Fruit fly (Drosophila melanogaster) whole organism, adult: ENCODE data around the gene CG32573.

Experiments used
- CG11617 ChIP-seq: fragments of 200-800 bp; sonication (Bioruptor generic); optimal IDR thresholded peaks from 2 replicates; lab custom pipeline; 2017; ENCODE audit warnings: mild to moderate bottlenecking, missing biosample characterization, missing genetic modification reagents, missing genetic modification characterization
- CG12768 ChIP-seq: fragments of 200-800 bp; sonication (Bioruptor generic); optimal IDR thresholded peaks from 2 replicates; lab custom pipeline; 2017; ENCODE audit warnings: missing biosample characterization, missing genetic modification characterization, mild to moderate bottlenecking, moderate library complexity, missing genetic modification reagents
- CG14711 ChIP-seq: fragments of 200-800 bp; sonication (Bioruptor generic); optimal IDR thresholded peaks from 2 replicates; lab custom pipeline; 2018; ENCODE audit warnings: missing biosample characterization, mild to moderate bottlenecking, missing genetic modification characterization, moderate library complexity
- CG1620 ChIP-seq: fragments of 200-800 bp; sonication (Bioruptor generic); optimal IDR thresholded peaks from 2 replicates; lab custom pipeline; 2016; ENCODE audit warnings: missing biosample characterization, missing genetic modification characterization
- CG33017 ChIP-seq: fragments of 200-800 bp; sonication (Bioruptor generic); optimal IDR thresholded peaks from 2 replicates; lab custom pipeline; 2018; ENCODE audit warnings: missing biosample characterization, mild to moderate bottlenecking, missing genetic modification characterization, moderate library complexity
- CG5204 ChIP-seq: fragments of 200-800 bp; sonication (Bioruptor generic); optimal IDR thresholded peaks from 2 replicates; lab custom pipeline; 2016; ENCODE audit warnings: missing biosample characterization, missing genetic modification characterization
- CG7045 ChIP-seq: fragments of 200-800 bp; sonication (Bioruptor generic); optimal IDR thresholded peaks from 2 replicates; lab custom pipeline; 2017; ENCODE audit warnings: missing biosample characterization, mild to moderate bottlenecking, missing genetic modification characterization
- CG7101 ChIP-seq: fragments of 200-800 bp; sonication (Bioruptor generic); optimal IDR thresholded peaks from 2 replicates; lab custom pipeline; 2018; ENCODE audit warnings: missing biosample characterization, mild to moderate bottlenecking, missing genetic modification characterization, moderate library complexity
- Clk ChIP-seq: fragments of 200-800 bp; sonication (Bioruptor generic); optimal IDR thresholded peaks from 2 replicates; lab custom pipeline; 2017; ENCODE audit warnings: missing biosample characterization, missing genetic modification characterization
- Crg-1 ChIP-seq: fragments of 200-800 bp; sonication (Bioruptor generic); optimal IDR thresholded peaks from 2 replicates; lab custom pipeline; 2016; ENCODE audit warnings: missing biosample characterization, missing genetic modification characterization
- Hr96 ChIP-seq: fragments of 200-800 bp; sonication (Bioruptor generic); optimal IDR thresholded peaks from 2 replicates; lab custom pipeline; 2016; ENCODE audit warnings: missing biosample characterization, missing genetic modification characterization
- Mnt ChIP-seq: fragments of 200-800 bp; sonication (Bioruptor generic); optimal IDR thresholded peaks from 2 replicates; lab custom pipeline; 2016; ENCODE audit warnings: missing biosample characterization, mild to moderate bottlenecking, missing genetic modification characterization
- bab1 ChIP-seq: fragments of 200-800 bp; sonication (Bioruptor generic); optimal IDR thresholded peaks from 3 replicates; lab custom pipeline; 2019; ENCODE audit warnings: missing biosample characterization, mild to moderate bottlenecking, missing genetic modification characterization, moderate library complexity
- cic ChIP-seq: fragments of 200-800 bp; sonication (Bioruptor generic); optimal IDR thresholded peaks from 2 replicates; lab custom pipeline; 2017; ENCODE audit warnings: missing biosample characterization, mild to moderate bottlenecking, missing genetic modification characterization, moderate library complexity
- cnc ChIP-seq, 2 experiments: fragments of >200 bp; optimal IDR thresholded peaks; 2 replicates each; lab custom pipeline; 2017
- kay ChIP-seq: fragments of 200-800 bp; sonication (Bioruptor generic); peaks from one replicate; lab custom pipeline; 2016; ENCODE audit warnings: missing biosample characterization, missing genetic modification characterization, borderline replicate concordance
- ovo ChIP-seq: fragments of 200-800 bp; sonication (Bioruptor generic); optimal IDR thresholded peaks from 2 replicates; lab custom pipeline; 2016; ENCODE audit warnings: missing biosample characterization, missing genetic modification characterization
- pad ChIP-seq: fragments of 200-800 bp; sonication (Bioruptor generic); optimal IDR thresholded peaks from 3 replicates; lab custom pipeline; 2017; ENCODE audit warnings: missing biosample characterization, missing genetic modification characterization, mild to moderate bottlenecking, moderate library complexity, missing genetic modification reagents
- tj ChIP-seq: fragments of 200-800 bp; sonication (Bioruptor generic); optimal IDR thresholded peaks from 3 replicates; lab custom pipeline; 2017; ENCODE audit warnings: missing biosample characterization, mild to moderate bottlenecking, missing genetic modification characterization, moderate library complexity
- toe ChIP-seq: fragments of 200-800 bp; sonication (Bioruptor generic); optimal IDR thresholded peaks from 2 replicates; lab custom pipeline; 2016; ENCODE audit warnings: missing biosample characterization, missing genetic modification characterization

Gene CG32573

DNA sequence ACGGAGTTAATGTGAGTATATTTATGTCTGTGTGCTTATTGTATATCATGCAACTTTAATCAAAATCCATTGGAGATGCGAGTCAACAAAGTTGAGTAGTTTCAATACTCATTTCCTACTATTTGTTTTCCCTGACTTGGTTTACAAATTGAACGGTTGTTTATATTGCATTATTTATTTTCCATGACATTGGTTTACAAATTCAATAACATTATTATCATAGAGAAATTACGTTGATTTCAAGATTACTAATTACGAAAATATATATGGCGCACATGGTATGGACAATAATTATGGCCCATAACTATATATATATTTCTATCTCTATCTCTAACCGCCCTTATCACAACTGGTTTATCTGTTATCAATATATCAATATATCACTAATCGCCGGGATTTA, 9.5 kb downstream of the CG32573 start:
- no peak for TF ChIP-seq CG33017 (tag; lab: Kevin White, UChicago)
- TF ChIP-seq CG5204 (GFP tag; lab: Kevin White, UChicago), result no peak
- no peak for TF ChIP-seq CG7101
- TF ChIP-seq kay, result no peak
- TF ChIP-seq Mnt (GFP tag; lab: Kevin White, UChicago), result no peak
- TF ChIP-seq tj (GFP tag; lab: Kevin White, UChicago), result no peak
- TF ChIP-seq Crg-1 (GFP tag; lab: Kevin White, UChicago), result no peak
- no peak for TF ChIP-seq CG7045 (GFP tag; lab: Kevin White, UChicago)
- no peak for TF ChIP-seq cic (GFP tag; lab: Kevin White, UChicago)
- no peak for TF ChIP-seq CG11617 (GFP tag; lab: Kevin White, UChicago)
- no peak for TF ChIP-seq CG1620 (GFP tag; lab: Kevin White, UChicago)
- TF ChIP-seq CG14711 (tag; lab: Kevin White, UChicago), result no peak
- no peak for TF ChIP-seq cnc (optimal IDR thresholded peaks at IDR 0.05; lab: Kevin White, UChicago)
- no peak for TF ChIP-seq Hr96 (GFP tag; lab: Kevin White, UChicago)

DNA sequence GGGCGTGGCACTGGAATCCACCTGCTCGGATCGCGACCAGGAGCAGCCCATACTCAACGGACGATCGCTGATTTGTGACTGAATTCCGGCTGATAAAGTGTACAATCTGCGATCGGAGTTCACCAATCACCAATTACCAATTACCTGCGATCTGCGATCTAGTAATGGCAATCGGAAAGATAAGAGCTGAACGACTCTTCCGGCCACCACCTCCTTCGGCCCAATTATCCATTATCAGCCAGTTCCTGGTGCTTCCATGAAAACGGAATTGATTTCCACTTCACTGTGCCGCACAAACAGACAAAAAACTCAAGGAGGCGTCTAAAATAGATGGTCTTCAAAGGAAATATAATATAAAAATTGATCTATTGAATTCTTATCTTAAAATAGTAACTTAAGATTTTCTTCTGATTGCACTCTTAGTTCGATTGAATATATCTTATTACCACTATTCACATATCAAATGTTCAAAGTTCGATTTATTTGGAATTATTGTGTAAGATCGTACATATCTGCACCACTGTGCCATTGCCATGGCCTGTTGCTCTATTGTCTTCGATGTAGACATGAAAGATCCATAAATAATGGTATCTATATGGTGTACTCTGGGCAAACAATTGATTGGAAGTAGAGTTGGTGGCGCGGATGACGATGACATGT, 13.4 kb downstream of the CG32573 start, which contains the start of gene CG15865:
Gene CG15865 (minus strand): TSS at position 51 of the 660 bp plus-strand sequence.
- TF ChIP-seq Hr96 (GFP tag; lab: Kevin White, UChicago), result peak; percentile 3
- TF ChIP-seq Crg-1 (GFP tag; lab: Kevin White, UChicago), result no peak

DNA sequence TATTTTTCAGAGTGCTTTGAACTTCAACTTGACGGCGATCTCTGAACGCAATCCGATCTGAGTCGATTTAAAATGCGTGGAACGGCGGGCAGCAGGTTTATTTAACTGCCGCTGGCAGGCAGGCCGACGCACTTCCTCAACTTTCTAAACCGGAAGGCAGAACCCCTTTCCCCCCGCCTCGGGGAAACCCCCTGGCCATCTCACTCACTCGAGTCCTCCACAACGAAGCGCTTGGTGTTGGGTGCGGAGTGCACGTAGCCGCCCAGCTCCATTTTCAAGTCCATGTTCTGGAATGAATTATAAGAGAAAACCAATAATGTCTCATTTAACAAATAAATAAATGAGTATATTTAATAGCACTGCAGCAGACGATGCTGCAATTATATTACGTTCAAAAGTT, 18.7 kb downstream of the CG32573 start:
- TF ChIP-seq CG7045 (GFP tag; lab: Kevin White, UChicago) (no peak), Hr96 (GFP tag; lab: Kevin White, UChicago) (no peak), ovo (no peak)

DNA sequence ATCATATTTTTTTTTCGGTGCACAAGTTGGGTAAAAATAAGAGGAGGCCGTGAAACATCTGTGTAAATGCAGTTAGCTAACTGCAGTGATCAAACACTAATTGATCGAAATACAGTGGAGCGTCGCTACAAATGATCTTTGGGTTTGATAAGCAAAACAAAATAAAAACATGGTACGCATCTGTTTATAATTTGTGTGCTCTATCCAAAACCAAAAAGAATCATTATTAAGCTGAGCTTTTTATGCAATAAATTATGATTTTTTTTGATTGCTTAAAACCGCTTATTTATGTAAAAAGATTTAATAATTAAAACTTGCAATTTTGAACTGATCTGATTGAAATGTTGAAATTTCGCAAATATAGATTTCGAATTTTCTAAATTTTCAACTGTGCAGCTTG, 19.1 kb downstream of the CG32573 start:
- TF ChIP-seq kay (peak; percentile 28), tj (GFP tag; lab: Kevin White, UChicago) (no peak), bab1 (no peak), CG1620 (GFP tag; lab: Kevin White, UChicago) (no peak), toe (GFP tag; lab: Kevin White, UChicago) (no peak)

DNA sequence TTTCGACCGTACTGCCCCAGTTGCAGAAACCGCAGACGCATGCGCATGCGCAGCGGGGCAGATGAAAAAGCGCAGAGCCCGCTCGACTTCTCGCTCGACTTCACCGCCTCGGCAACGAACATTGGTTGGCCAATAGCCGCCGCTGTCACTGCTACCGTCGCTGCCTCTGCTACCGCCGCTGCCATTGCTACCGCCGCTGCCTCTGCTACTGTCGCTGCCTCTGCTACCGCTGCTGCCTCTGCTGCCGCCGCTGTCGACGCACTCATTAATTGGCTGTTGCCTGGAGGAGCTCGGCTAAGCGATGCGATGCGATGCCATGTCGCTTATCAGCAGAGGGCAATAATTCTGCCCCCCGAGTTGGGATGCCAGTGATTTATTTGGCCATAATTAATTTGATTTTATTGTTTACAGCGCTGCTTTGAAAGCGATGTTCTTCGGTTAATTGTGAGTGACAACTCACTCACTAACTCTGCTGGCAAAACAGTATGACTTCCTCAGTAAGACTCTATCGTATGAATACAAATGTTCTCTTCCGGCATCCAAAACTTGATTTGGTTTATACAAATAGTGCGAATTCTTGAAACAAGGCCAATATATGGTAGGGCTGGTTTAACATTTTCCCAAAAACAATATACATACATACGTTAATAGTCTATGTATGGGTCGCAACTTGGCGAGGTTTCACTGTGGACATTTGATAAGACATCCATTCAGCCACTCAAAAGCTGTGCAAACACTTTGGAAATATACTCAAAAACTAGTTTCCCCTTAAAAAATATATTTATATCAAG, 19.7 kb downstream of the CG32573 start:
- TF ChIP-seq CG14711 (tag; lab: Kevin White, UChicago) (peak; percentile 39), pad (peak; percentile 9), ovo (no peak)

DNA sequence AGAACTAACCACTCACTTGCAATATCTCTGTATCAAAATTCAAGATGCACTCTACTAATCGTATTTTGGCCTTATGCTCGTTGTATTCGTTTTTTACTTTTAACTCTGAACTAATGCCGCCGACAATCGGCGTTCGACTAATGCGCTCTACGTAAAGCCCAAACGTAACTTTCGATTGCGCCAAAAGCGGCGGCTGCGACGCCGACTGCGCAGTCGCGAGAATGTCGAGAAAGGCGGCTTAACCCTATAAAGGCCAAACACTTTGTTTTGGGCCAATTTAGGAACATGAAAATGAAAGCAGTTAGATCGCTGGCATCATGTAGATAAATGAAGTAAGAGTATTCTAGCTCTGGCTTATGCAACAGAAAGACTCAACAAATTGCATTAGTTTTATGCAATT, 21.7 kb downstream of the CG32573 start:
- TF ChIP-seq CG12768 (no peak), CG5204 (GFP tag; lab: Kevin White, UChicago) (no peak), CG7101 (no peak), tj (GFP tag; lab: Kevin White, UChicago) (no peak), CG33017 (tag; lab: Kevin White, UChicago) (no peak), cnc (optimal IDR thresholded peaks at IDR 0.05; lab: Kevin White, UChicago) (no peak), Clk (no peak), toe (GFP tag; lab: Kevin White, UChicago) (no peak), CG14711 (tag; lab: Kevin White, UChicago) (no peak), CG7045 (GFP tag; lab: Kevin White, UChicago) (no peak), kay (no peak)

DNA sequence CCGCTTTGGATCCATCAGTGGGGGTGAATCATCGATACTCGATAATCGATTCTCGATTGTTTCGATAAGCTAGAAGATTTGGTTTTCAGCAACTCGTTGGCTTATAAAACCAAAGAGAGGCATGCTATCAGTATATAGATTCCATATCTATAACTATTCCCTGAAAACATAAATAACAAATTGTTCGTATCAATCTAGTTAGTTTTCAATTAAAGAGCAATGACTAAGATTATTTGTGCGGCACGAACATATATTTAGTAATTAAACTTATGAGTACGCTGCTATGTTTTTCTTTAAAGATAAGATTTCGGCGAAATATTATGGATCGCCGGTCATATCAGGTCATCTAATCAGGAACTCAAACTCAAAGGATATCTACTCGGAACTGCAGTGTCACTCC, 23.4 kb downstream of the CG32573 start:
- no peak for TF ChIP-seq CG7101
- TF ChIP-seq Mnt (GFP tag; lab: Kevin White, UChicago), result no peak
- TF ChIP-seq Clk, result no peak
- no peak for TF ChIP-seq bab1
- TF ChIP-seq tj (GFP tag; lab: Kevin White, UChicago), result no peak
- no peak for TF ChIP-seq Crg-1 (GFP tag; lab: Kevin White, UChicago)
- TF ChIP-seq toe (GFP tag; lab: Kevin White, UChicago), result no peak
- TF ChIP-seq CG11617 (GFP tag; lab: Kevin White, UChicago), result no peak
- TF ChIP-seq CG33017 (tag; lab: Kevin White, UChicago), result no peak
- TF ChIP-seq Hr96 (GFP tag; lab: Kevin White, UChicago), result no peak
- no peak for TF ChIP-seq CG7045 (GFP tag; lab: Kevin White, UChicago)
- TF ChIP-seq pad, result no peak
- TF ChIP-seq cic (GFP tag; lab: Kevin White, UChicago), result no peak
- TF ChIP-seq CG14711 (tag; lab: Kevin White, UChicago), result no peak
- no peak for TF ChIP-seq cnc (optimal IDR thresholded peaks at IDR 0.05; lab: Kevin White, UChicago)
- TF ChIP-seq kay, result no peak
- no peak for TF ChIP-seq CG5204 (GFP tag; lab: Kevin White, UChicago)
- no peak for TF ChIP-seq ovo
